Fruit fly (Drosophila melanogaster) whole organism, pupa: ENCODE results near the gene Ir8a.

Experiments used
- CG10348 ChIP-seq: fragments of 200-800 bp; sonication (Bioruptor generic); IDR thresholded peaks from 2 replicates; pipeline ENCODE4 v1.3.6; 2022; ENCODE audit warnings: missing biosample characterization, missing genetic modification characterization
- CG12605 ChIP-seq: fragments of 200-800 bp; sonication (Bioruptor generic); IDR thresholded peaks from 2 replicates; pipeline ENCODE4 v1.3.6; 2022; ENCODE audit warnings: missing biosample characterization, missing genetic modification characterization
- CG13204 ChIP-seq: fragments of 200-800 bp; sonication (Bioruptor generic); optimal IDR thresholded peaks from 2 replicates; lab custom pipeline; 2018; ENCODE audit warnings: missing biosample characterization, mild to moderate bottlenecking, missing genetic modification characterization, moderate library complexity
- CG14655 ChIP-seq: fragments of 200-800 bp; sonication (Bioruptor generic); optimal IDR thresholded peaks from 3 replicates; lab custom pipeline; 2017; ENCODE audit warnings: mild to moderate bottlenecking, missing biosample characterization, missing genetic modification reagents, missing genetic modification characterization
- CG15710 ChIP-seq: fragments of 200-800 bp; sonication (Bioruptor generic); optimal IDR thresholded peaks from 2 replicates; lab custom pipeline; 2018; ENCODE audit warnings: missing biosample characterization, mild to moderate bottlenecking, missing genetic modification characterization, moderate library complexity
- CG4496 ChIP-seq: fragments of 200-800 bp; sonication (Bioruptor generic); IDR thresholded peaks from 3 replicates; pipeline ENCODE4 v1.3.6; 2022; ENCODE audit warnings: missing biosample characterization, missing genetic modification characterization
- CG8159 ChIP-seq: fragments of 200-800 bp; sonication (Bioruptor generic); optimal IDR thresholded peaks from 3 replicates; lab custom pipeline; 2018; ENCODE audit warnings: missing biosample characterization, mild to moderate bottlenecking, missing genetic modification characterization, moderate library complexity
- CG8301 ChIP-seq: fragments of 200-800 bp; sonication (Bioruptor generic); optimal IDR thresholded peaks from 2 replicates; lab custom pipeline; 2018; ENCODE audit warnings: missing biosample characterization, mild to moderate bottlenecking, missing genetic modification characterization
- Ets98B ChIP-seq: fragments of 200-800 bp; sonication (Bioruptor generic); IDR thresholded peaks from 2 replicates; pipeline ENCODE4 v1.3.6; 2022; ENCODE audit warnings: missing biosample characterization, missing genetic modification characterization
- Pif1A ChIP-seq: fragments of 200-800 bp; sonication (Bioruptor generic); optimal IDR thresholded peaks from 3 replicates; lab custom pipeline; 2016; ENCODE audit warnings: missing biosample characterization, missing genetic modification characterization
- Pif1B ChIP-seq: fragments of 200-800 bp; sonication (Bioruptor generic); optimal IDR thresholded peaks from 3 replicates; lab custom pipeline; 2016; ENCODE audit warnings: missing biosample characterization, missing genetic modification characterization
- Snoo ChIP-seq: fragments of 200-800 bp; sonication (Bioruptor generic); optimal IDR thresholded peaks from 3 replicates; lab custom pipeline; 2017; ENCODE audit warnings: missing biosample characterization, mild to moderate bottlenecking, missing genetic modification characterization, inconsistent platforms
- fd96Ca ChIP-seq: fragments of 200-800 bp; sonication (Bioruptor generic); IDR thresholded peaks from 3 replicates; pipeline ENCODE4 v1.3.6; 2022; ENCODE audit warnings: missing biosample characterization, missing genetic modification characterization
- gl ChIP-seq: fragments of 200-800 bp; sonication (Bioruptor generic); optimal IDR thresholded peaks from 2 replicates; lab custom pipeline; 2018; ENCODE audit warnings: missing biosample characterization, mild to moderate bottlenecking, missing genetic modification characterization

Gene Ir8a

dm6 chrX:9187429-9187828 lies 49.0 kb downstream of the Ir8a start:
- TF ChIP-seq gl (tag; lab: Kevin White, UChicago) (no peak), CG10348 (no peak), CG14655 (GFP tag; lab: Kevin White, UChicago) (no peak), fd96Ca (GFP tag; lab: Robert Waterston, UW) (no peak), CG4496 (no peak), CG13204 (GFP tag; lab: Kevin White, UChicago) (no peak), Snoo (no peak), CG8159 (no peak), Pif1A (GFP tag; lab: Kevin White, UChicago) (no peak), CG12605 (no peak), CG8301 (no peak), Pif1B (no peak), Ets98B (no peak), CG15710 (tag; lab: Kevin White, UChicago) (no peak)
